Fruit fly (Drosophila melanogaster): Measurements from ENCODE around the gene kirre.

DNA sequence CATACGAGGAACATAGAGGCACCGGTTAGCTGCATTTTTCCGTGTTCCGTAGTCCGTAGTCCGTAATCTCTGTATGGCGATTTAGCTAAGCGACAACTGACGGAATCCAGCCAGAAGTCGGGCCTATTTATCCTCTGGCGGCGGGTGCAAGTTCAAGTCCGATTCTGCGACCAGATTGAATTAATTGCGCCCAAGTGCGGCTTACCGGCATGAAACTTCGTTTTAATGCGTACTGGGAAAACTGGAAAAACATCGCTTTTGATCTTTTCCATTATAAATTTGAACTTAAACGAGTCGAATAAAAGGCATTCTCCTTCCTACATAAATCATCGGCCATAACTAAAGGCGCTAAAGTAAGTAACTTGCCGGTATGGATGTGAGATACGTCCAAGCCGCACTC, 46.4 kb upstream of the kirre start, which contains the start of gene dyw:
- TF ChIP-seq CG8119 (GFP tag; IDR thresholded peaks at IDR 0.05) = no peak
- no peak for TF ChIP-seq fd85E (GFP tag; optimal IDR thresholded peaks at IDR 0.05)
- no peak for TF ChIP-seq Lpt (GFP tag; optimal IDR thresholded peaks at IDR 0.05)
- TF ChIP-seq CG11762 (GFP tag; optimal IDR thresholded peaks at IDR 0.05; ENCODE audit: insufficient read depth) = no peak

Data from whole organism, prepupa.